Fruit fly (Drosophila melanogaster) whole organism, pupa: ENCODE data around the gene Brms1.

Experiments used
- CG12605 ChIP-seq: fragments of 200-800 bp; sonication (Bioruptor generic); IDR thresholded peaks from 2 replicates; pipeline ENCODE4 v1.3.6; 2022; ENCODE audit warnings: missing biosample characterization, missing genetic modification characterization
- CG14655 ChIP-seq: fragments of 200-800 bp; sonication (Bioruptor generic); optimal IDR thresholded peaks from 3 replicates; lab custom pipeline; 2017; ENCODE audit warnings: mild to moderate bottlenecking, missing biosample characterization, missing genetic modification reagents, missing genetic modification characterization
- CG15710 ChIP-seq: fragments of 200-800 bp; sonication (Bioruptor generic); optimal IDR thresholded peaks from 2 replicates; lab custom pipeline; 2018; ENCODE audit warnings: missing biosample characterization, mild to moderate bottlenecking, missing genetic modification characterization, moderate library complexity
- CG17806 ChIP-seq: fragments of 200-800 bp; sonication (Bioruptor generic); optimal IDR thresholded peaks from 2 replicates; lab custom pipeline; 2018; ENCODE audit warnings: missing biosample characterization, mild to moderate bottlenecking, missing genetic modification characterization, moderate library complexity
- CG8159 ChIP-seq: fragments of 200-800 bp; sonication (Bioruptor generic); optimal IDR thresholded peaks from 3 replicates; lab custom pipeline; 2018; ENCODE audit warnings: missing biosample characterization, mild to moderate bottlenecking, missing genetic modification characterization, moderate library complexity
- D1 ChIP-seq: fragments of 200-800 bp; sonication (Bioruptor generic); optimal IDR thresholded peaks from 2 replicates; lab custom pipeline; 2018; ENCODE audit warnings: missing biosample characterization, mild to moderate bottlenecking, missing genetic modification characterization, moderate library complexity
- EcR ChIP-seq: fragments of 200-800 bp; sonication (Bioruptor generic); optimal IDR thresholded peaks from 3 replicates; lab custom pipeline; 2019; ENCODE audit warnings: missing biosample characterization, missing genetic modification characterization, mild to moderate bottlenecking, moderate library complexity, missing genetic modification reagents
- Ets98B ChIP-seq: fragments of 200-800 bp; sonication (Bioruptor generic); IDR thresholded peaks from 2 replicates; pipeline ENCODE4 v1.3.6; 2022; ENCODE audit warnings: missing biosample characterization, missing genetic modification characterization
- Snoo ChIP-seq: fragments of 200-800 bp; sonication (Bioruptor generic); optimal IDR thresholded peaks from 3 replicates; lab custom pipeline; 2017; ENCODE audit warnings: missing biosample characterization, mild to moderate bottlenecking, missing genetic modification characterization, inconsistent platforms
- gl ChIP-seq: fragments of 200-800 bp; sonication (Bioruptor generic); optimal IDR thresholded peaks from 2 replicates; lab custom pipeline; 2018; ENCODE audit warnings: missing biosample characterization, mild to moderate bottlenecking, missing genetic modification characterization

Gene Brms1

DNA sequence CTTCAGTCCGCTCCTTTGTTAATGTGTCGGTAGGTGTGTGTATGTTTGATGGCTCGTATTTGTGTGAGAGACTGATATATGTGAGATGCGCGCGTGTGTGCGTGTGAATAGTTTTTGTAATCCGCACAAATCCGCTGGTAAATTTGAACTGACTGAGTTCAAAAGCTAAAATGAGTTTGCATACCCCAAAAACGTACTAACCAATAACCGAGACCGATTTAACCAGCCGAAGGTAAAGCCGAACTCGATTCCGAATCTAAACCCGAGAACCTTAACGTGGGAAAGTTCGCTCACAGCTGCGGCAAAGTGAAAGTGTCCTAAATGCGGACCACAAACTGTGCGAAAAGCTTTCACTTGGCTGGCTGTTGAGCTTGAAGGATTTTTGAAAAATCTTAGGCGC lies 40.8 kb downstream of the Brms1 start:
- TF ChIP-seq Snoo (tag; lab: Kevin White, UChicago) (no peak), CG8159 (tag; lab: Kevin White, UChicago) (no peak), EcR (no peak), CG14655 (GFP tag; lab: Kevin White, UChicago) (no peak), CG17806 (tag; lab: Kevin White, UChicago) (no peak), D1 (no peak), CG15710 (tag; lab: Kevin White, UChicago) (no peak), CG12605 (GFP tag; lab: Robert Waterston, UW) (no peak), Ets98B (GFP tag; lab: Robert Waterston, UW) (no peak), gl (tag; lab: Kevin White, UChicago) (no peak)
